Fruit fly (Drosophila melanogaster) whole organism, adult: ENCODE measurements around the gene sac.

Source experiments
- Crg-1 ChIP-seq: fragments of 200-800 bp; sonication (Bioruptor generic); optimal IDR thresholded peaks from 2 replicates; lab custom pipeline; 2016; ENCODE audit warnings: missing biosample characterization, missing genetic modification characterization
- toe ChIP-seq: fragments of 200-800 bp; sonication (Bioruptor generic); optimal IDR thresholded peaks from 2 replicates; lab custom pipeline; 2016; ENCODE audit warnings: missing biosample characterization, missing genetic modification characterization

DNA sequence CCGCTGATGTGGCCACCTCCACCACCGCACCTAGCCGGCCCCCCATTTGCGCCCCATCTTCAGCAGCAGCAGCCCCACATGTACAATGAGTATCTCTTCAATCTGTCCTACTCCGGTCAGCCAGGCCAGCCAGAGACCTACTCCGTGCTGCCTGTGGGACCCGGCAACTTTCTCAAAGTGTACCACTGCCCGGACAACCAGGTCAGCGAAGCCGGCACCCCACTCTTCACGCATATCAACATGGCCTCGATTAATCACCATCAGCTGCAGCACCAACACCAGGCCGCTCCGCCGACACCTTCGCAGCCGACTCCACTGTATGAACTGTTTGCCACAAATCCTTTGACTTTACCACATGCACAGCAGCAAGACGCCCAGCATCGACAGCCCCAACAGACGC, 42.8 kb upstream of the sac start:
- no peak for TF ChIP-seq Crg-1 (GFP tag; lab: Kevin White, UChicago)
- no peak for TF ChIP-seq toe
